Fruit fly (Drosophila melanogaster) whole organism, pupa: ENCODE results near the gene sp3.

ENCODE experiments used
- D1 ChIP-seq: fragments of 200-800 bp; sonication (Bioruptor generic); optimal IDR thresholded peaks from 2 replicates; lab custom pipeline; 2018; ENCODE audit warnings: missing biosample characterization, mild to moderate bottlenecking, missing genetic modification characterization, moderate library complexity
- Pif1B ChIP-seq: fragments of 200-800 bp; sonication (Bioruptor generic); optimal IDR thresholded peaks from 3 replicates; lab custom pipeline; 2016; ENCODE audit warnings: missing biosample characterization, missing genetic modification characterization

DNA sequence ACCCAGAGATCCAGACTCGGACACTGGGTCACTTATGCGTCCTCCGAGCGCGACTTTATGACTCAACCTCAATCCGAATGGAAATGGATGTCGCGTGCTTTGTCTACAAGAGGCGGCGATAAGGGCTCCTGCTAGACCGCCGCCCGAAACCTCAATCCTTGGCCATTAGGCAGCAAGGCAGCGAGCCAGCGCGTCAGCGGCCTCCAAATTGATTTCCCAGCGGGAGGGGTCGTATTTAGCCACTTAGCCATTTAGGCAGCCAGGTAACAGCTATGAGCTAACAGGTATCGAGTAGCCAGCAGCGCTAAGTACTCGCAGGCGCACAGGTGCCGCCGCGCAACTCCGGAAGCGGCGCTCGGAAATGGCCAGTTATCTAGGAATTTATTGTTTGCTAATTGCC lies 14.5 kb upstream of the sp3 start:
- no peak for TF ChIP-seq D1 (tag; lab: Kevin White, UChicago)
- no peak for TF ChIP-seq Pif1B (GFP tag; lab: Kevin White, UChicago)
